Worm (Caenorhabditis elegans) whole organism, mixed stage, embryonic: ENCODE measurements around the gene srw-34.

Source experiments
- ces-1 ChIP-seq: fragments of 150-350 bp; optimal IDR thresholded peaks from 2 replicates; lab custom pipeline; 2014; ENCODE audit warnings: missing biosample characterization, missing genetic modification reagents, missing genetic modification characterization
- cnd-1 ChIP-seq: fragments of 200-800 bp; sonication (Bioruptor generic); optimal IDR thresholded peaks from 2 replicates; lab custom pipeline; 2018; ENCODE audit warnings: mild to moderate bottlenecking, missing genetic modification characterization, missing compliant biosample characterization
- flh-1 ChIP-seq: fragments of 200-800 bp; sonication (Bioruptor generic); optimal IDR thresholded peaks from 2 replicates; lab custom pipeline; 2018; ENCODE audit warnings: mild to moderate bottlenecking, missing genetic modification characterization, moderate library complexity, missing compliant biosample characterization
- mab-5 ChIP-seq: fragments of 150-350 bp; optimal IDR thresholded peaks from 2 replicates; lab custom pipeline; 2014; ENCODE audit warnings: missing biosample characterization, missing genetic modification characterization
- mep-1 ChIP-seq: fragments of 150-350 bp; optimal IDR thresholded peaks from 2 replicates; lab custom pipeline; 2017; ENCODE audit warnings: missing biosample characterization, missing genetic modification reagents, missing genetic modification characterization, inconsistent platforms
- nhr-237 ChIP-seq: fragments of 150-350 bp; optimal IDR thresholded peaks from 2 replicates; lab custom pipeline; 2014; ENCODE audit warnings: missing biosample characterization, missing genetic modification characterization
- unc-62 ChIP-seq: fragments of 150-350 bp; optimal IDR thresholded peaks from 2 replicates; lab custom pipeline; 2014; ENCODE audit warnings: missing biosample characterization, missing genetic modification reagents, missing genetic modification characterization
- zip-8 ChIP-seq: fragments of 150-350 bp; optimal IDR thresholded peaks from 2 replicates; lab custom pipeline; 2014; ENCODE audit warnings: missing biosample characterization, missing genetic modification characterization

DNA sequence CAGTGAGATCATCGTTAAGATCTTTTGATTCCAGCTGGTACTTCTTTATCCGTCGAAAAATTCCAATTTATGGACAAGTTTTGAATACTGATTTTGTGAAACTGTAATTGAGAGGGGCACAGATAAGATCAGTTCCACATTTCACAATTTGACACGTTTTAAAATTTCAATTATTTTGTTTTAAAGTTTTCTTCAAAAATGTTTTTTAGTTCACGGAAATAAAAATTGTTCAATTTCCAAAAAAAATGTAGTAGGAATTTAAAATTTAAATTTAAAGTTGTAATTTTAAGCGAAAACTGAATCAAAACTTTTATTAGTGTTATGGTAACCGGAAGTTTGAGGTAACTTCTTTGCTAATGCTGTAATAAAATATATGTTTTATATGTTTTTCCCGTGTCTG, 4.5 kb downstream of the srw-34 start, which contains the start of gene F36D3.4:
- TF ChIP-seq mep-1 (no peak), ces-1 (GFP tag; lab: Kevin White, UChicago) (no peak), mab-5 (no peak), flh-1 (GFP tag; lab: Kevin White, UChicago) (no peak), zip-8 (tag; lab: Kevin White, UChicago) (no peak), unc-62 (GFP tag; lab: Kevin White, UChicago) (no peak), cnd-1 (tag; lab: Kevin White, UChicago) (no peak), nhr-237 (no peak)
